Worm (Caenorhabditis elegans) whole organism, late embryonic: ENCODE measurements around the gene snrp-40.1.

Experiments used
- C38D4.7 ChIP-seq: fragments of 200-800 bp; sonication (Bioruptor generic); optimal IDR thresholded peaks from 2 replicates; lab custom pipeline; 2018; ENCODE audit warnings: mild to moderate bottlenecking, missing genetic modification characterization, moderate library complexity, missing compliant biosample characterization
- F13H6.1 ChIP-seq: sonication (generic microtip); optimal IDR thresholded peaks from 2 replicates; lab custom pipeline; 2016; ENCODE audit warnings: missing genetic modification characterization, missing compliant biosample characterization
- K02D7.2 ChIP-seq: sonication (generic microtip); optimal IDR thresholded peaks from 2 replicates; lab custom pipeline; 2017; ENCODE audit warnings: mild to moderate bottlenecking, missing genetic modification characterization, missing compliant biosample characterization
- K09A11.1 ChIP-seq: sonication (generic microtip); optimal IDR thresholded peaks from 2 replicates; lab custom pipeline; 2017; ENCODE audit warnings: antibody characterized with exemption, mild to moderate bottlenecking, missing genetic modification characterization, missing compliant biosample characterization; ENCODE audit not compliant: insufficient read depth
- Y22D7AL.16 ChIP-seq: sonication (generic microtip); optimal IDR thresholded peaks from 2 replicates; lab custom pipeline; 2016; ENCODE audit warnings: missing genetic modification characterization, missing compliant biosample characterization
- ahr-1 ChIP-seq: sonication (generic microtip); optimal IDR thresholded peaks from 2 replicates; lab custom pipeline; 2016; ENCODE audit warnings: missing genetic modification characterization, missing compliant biosample characterization
- ceh-14 ChIP-seq: sonication (generic microtip); optimal IDR thresholded peaks from 2 replicates; lab custom pipeline; 2016; ENCODE audit warnings: missing genotype, missing genetic modification characterization, missing compliant biosample characterization
- ceh-18 ChIP-seq: sonication (generic microtip); optimal IDR thresholded peaks from 2 replicates; lab custom pipeline; 2016; ENCODE audit warnings: missing genetic modification characterization, missing compliant biosample characterization
- ceh-2 ChIP-seq: sonication (generic microtip); optimal IDR thresholded peaks from 2 replicates; lab custom pipeline; 2016; ENCODE audit warnings: missing genotype, missing genetic modification characterization, missing compliant biosample characterization
- ceh-22 ChIP-seq: sonication (generic microtip); optimal IDR thresholded peaks from 2 replicates; lab custom pipeline; 2017; ENCODE audit warnings: missing biosample characterization, missing genetic modification characterization
- ceh-24 ChIP-seq: sonication (generic microtip); optimal IDR thresholded peaks from 2 replicates; lab custom pipeline; 2016; ENCODE audit warnings: mild to moderate bottlenecking, missing genetic modification characterization, missing compliant biosample characterization
- ceh-45 ChIP-seq: fragments of 200-800 bp; sonication (Bioruptor generic); IDR thresholded peaks from 2 replicates; pipeline ENCODE4 v1.3.6; 2022; ENCODE audit warnings: missing genetic modification reagents, missing genetic modification characterization, missing compliant biosample characterization
- ceh-48 ChIP-seq: sonication (generic microtip); optimal IDR thresholded peaks from 2 replicates; lab custom pipeline; 2016; ENCODE audit warnings: missing genetic modification characterization, inconsistent platforms, missing compliant biosample characterization
- ceh-6 ChIP-seq: fragments of 200-800 bp; sonication (Bioruptor generic); optimal IDR thresholded peaks from 2 replicates; lab custom pipeline; 2018; ENCODE audit warnings: mild to moderate bottlenecking, missing genetic modification characterization, missing compliant biosample characterization
- ceh-9 ChIP-seq: sonication (generic microtip); optimal IDR thresholded peaks from 2 replicates; lab custom pipeline; 2016; ENCODE audit warnings: mild to moderate bottlenecking, missing genetic modification characterization, inconsistent platforms, missing compliant biosample characterization
- elt-4 ChIP-seq: sonication (generic microtip); optimal IDR thresholded peaks from 2 replicates; lab custom pipeline; 2016; ENCODE audit warnings: missing genetic modification characterization, missing compliant biosample characterization
- fax-1 ChIP-seq: sonication (generic microtip); optimal IDR thresholded peaks from 2 replicates; lab custom pipeline; 2016; ENCODE audit warnings: missing genotype, missing genetic modification characterization, missing compliant biosample characterization
- hlh-13 ChIP-seq: fragments of 200-800 bp; sonication (Bioruptor generic); optimal IDR thresholded peaks from 2 replicates; lab custom pipeline; 2018; ENCODE audit warnings: mild to moderate bottlenecking, missing genetic modification characterization, missing compliant biosample characterization
- hlh-30 ChIP-seq: sonication (generic microtip); optimal IDR thresholded peaks from 2 replicates; lab custom pipeline; 2017; ENCODE audit warnings: antibody characterized with exemption, missing genetic modification characterization, missing compliant biosample characterization; ENCODE audit not compliant: insufficient read depth
- hlh-8 ChIP-seq: sonication (generic microtip); optimal IDR thresholded peaks from 2 replicates; lab custom pipeline; 2016; ENCODE audit warnings: missing genotype, missing genetic modification characterization, missing compliant biosample characterization
- mec-3 ChIP-seq: sonication (generic microtip); optimal IDR thresholded peaks from 2 replicates; lab custom pipeline; 2016; ENCODE audit warnings: borderline replicate concordance, missing genetic modification characterization, missing compliant biosample characterization
- nfya-1 ChIP-seq: sonication (generic microtip); optimal IDR thresholded peaks from 2 replicates; lab custom pipeline; 2017; ENCODE audit warnings: missing genetic modification characterization, mild to moderate bottlenecking, missing compliant biosample characterization, antibody characterized with exemption, moderate library complexity
- nhr-11 ChIP-seq: fragments of 150-350 bp; optimal IDR thresholded peaks from 2 replicates; lab custom pipeline; 2014; ENCODE audit warnings: missing biosample characterization, missing genetic modification characterization
- nhr-232 ChIP-seq: sonication (generic microtip); optimal IDR thresholded peaks from 2 replicates; lab custom pipeline; 2016; ENCODE audit warnings: missing genetic modification characterization, missing compliant biosample characterization
- pag-3 ChIP-seq: sonication (generic microtip); optimal IDR thresholded peaks from 2 replicates; lab custom pipeline; 2016; ENCODE audit warnings: missing compliant biosample characterization, missing genetic modification characterization, borderline replicate concordance
- pax-1 ChIP-seq: fragments of 150-350 bp; optimal IDR thresholded peaks from 2 replicates; lab custom pipeline; 2014; ENCODE audit warnings: missing biosample characterization, missing genetic modification characterization
- pha-2 ChIP-seq: sonication (generic microtip); optimal IDR thresholded peaks from 2 replicates; lab custom pipeline; 2017; ENCODE audit warnings: mild to moderate bottlenecking, missing genetic modification characterization, missing compliant biosample characterization
- pha-4 ChIP-seq: fragments of 150-350 bp; optimal IDR thresholded peaks from 2 replicates; lab custom pipeline; 2018; ENCODE audit warnings: missing biosample characterization, missing genetic modification reagents, missing genetic modification characterization
- pqm-1 ChIP-seq: sonication (generic microtip); optimal IDR thresholded peaks from 2 replicates; lab custom pipeline; 2016; ENCODE audit warnings: missing genetic modification characterization, missing compliant biosample characterization
- pros-1 ChIP-seq: fragments of 150-350 bp; optimal IDR thresholded peaks from 2 replicates; lab custom pipeline; 2014; ENCODE audit warnings: missing biosample characterization, missing genetic modification reagents, missing genetic modification characterization
- rnt-1 ChIP-seq: sonication (generic microtip); optimal IDR thresholded peaks from 2 replicates; lab custom pipeline; 2016; ENCODE audit warnings: missing genetic modification characterization, missing compliant biosample characterization
- sdc-2 ChIP-seq: sonication (generic microtip); optimal IDR thresholded peaks from 2 replicates; lab custom pipeline; 2016; ENCODE audit warnings: missing genotype, missing genetic modification characterization, missing compliant biosample characterization
- sox-2 ChIP-seq: fragments of 200-800 bp; sonication (Bioruptor generic); IDR thresholded peaks from 2 replicates; pipeline ENCODE4 v1.3.6; 2022; ENCODE audit warnings: missing genetic modification reagents, missing genetic modification characterization, missing compliant biosample characterization
- syd-9 ChIP-seq: sonication (generic microtip); optimal IDR thresholded peaks from 2 replicates; lab custom pipeline; 2016; ENCODE audit warnings: mild to moderate bottlenecking, missing genetic modification characterization, moderate library complexity, missing compliant biosample characterization
- tbx-7 ChIP-seq: sonication (generic microtip); optimal IDR thresholded peaks from 2 replicates; lab custom pipeline; 2016; ENCODE audit warnings: missing genotype, missing genetic modification characterization, missing compliant biosample characterization
- ttx-3 ChIP-seq: sonication (generic microtip); optimal IDR thresholded peaks from 2 replicates; lab custom pipeline; 2016; ENCODE audit warnings: missing genetic modification reagents, missing genetic modification characterization, missing compliant biosample characterization
- unc-3 ChIP-seq, 2 experiments: fragments of 200-800 bp in 1 of 2; sonication (Bioruptor generic) in 1 of 2; sonication (generic microtip) in 1 of 2; conservative IDR thresholded peaks in 1 of 2; optimal IDR thresholded peaks in 1 of 2; 2 replicates each; pipeline versions ENCODE4 v1.3.6 to Lab custom; 2016 to 2022; ENCODE audit warnings: missing compliant biosample characterization in 2 of 2, missing genetic modification characterization in 2 of 2, missing genetic modification reagents in 1 of 2
- unc-55 ChIP-seq: sonication (generic microtip); optimal IDR thresholded peaks from 2 replicates; lab custom pipeline; 2017; ENCODE audit warnings: missing biosample characterization, missing genetic modification reagents, missing genetic modification characterization
- unc-86 ChIP-seq: sonication (generic microtip); optimal IDR thresholded peaks from 2 replicates; lab custom pipeline; 2016; ENCODE audit warnings: missing genetic modification characterization, missing compliant biosample characterization
- ztf-16 ChIP-seq: sonication (generic microtip); optimal IDR thresholded peaks from 2 replicates; lab custom pipeline; 2017; ENCODE audit warnings: missing genetic modification characterization, missing compliant biosample characterization

Gene snrp-40.1

ce11 chrX:11270882-11271281 is 28.7 kb downstream of the snrp-40.1 start, which contains the start of gene ifa-1:
Gene ifa-1, plus strand, starts transcription at chrX:11271182.
- TF ChIP-seq ceh-9, result no peak
- no peak for TF ChIP-seq ceh-24
- TF ChIP-seq unc-55 (GFP tag; lab: Kevin White, UChicago), result no peak
- TF ChIP-seq tbx-7 (tag; lab: Kevin White, UChicago), result no peak
- TF ChIP-seq nhr-11 (tag; lab: Kevin White, UChicago), result no peak
- TF ChIP-seq nhr-232 (tag; lab: Kevin White, UChicago), result no peak
- no peak for TF ChIP-seq elt-4 (tag; lab: Kevin White, UChicago)
- no peak for TF ChIP-seq rnt-1 (tag; lab: Kevin White, UChicago)
- no peak for TF ChIP-seq pha-2 (tag; lab: Kevin White, UChicago)
- TF ChIP-seq ztf-16 (tag; lab: Kevin White, UChicago), result no peak
- no peak for TF ChIP-seq Y22D7AL.16 (tag; lab: Kevin White, UChicago)
- no peak for TF ChIP-seq pqm-1 (tag; lab: Kevin White, UChicago)
- no peak for TF ChIP-seq ceh-14 (tag; lab: Kevin White, UChicago)
- no peak for TF ChIP-seq pros-1 (tag; lab: Kevin White, UChicago)
- no peak for TF ChIP-seq ttx-3
- TF ChIP-seq hlh-13, result no peak
- no peak for TF ChIP-seq F13H6.1 (tag; lab: Kevin White, UChicago)
- no peak for TF ChIP-seq sox-2 (GFP tag; lab: Robert Waterston, UW)

- TF ChIP-seq C38D4.7 (no peak), unc-86 (tag; lab: Kevin White, UChicago) (no peak), pag-3 (tag; lab: Kevin White, UChicago) (no peak), K02D7.2 (tag; lab: Kevin White, UChicago) (no peak), unc-3 (GFP tag; conservative IDR thresholded peaks at IDR 0.05; lab: Robert Waterston, UW) (no peak), unc-3 (tag; optimal IDR thresholded peaks at IDR 0.05; lab: Kevin White, UChicago) (no peak)
These were observed 30.6 kb downstream of the snrp-40.1 start, which contains the start of gene C03A3.3 for ce11 chrX:11268970-11269369. Gene C03A3.3, minus strand, starts transcription at chrX:11269070.

ce11 chrX:11266711-11267110 is 32.9 kb downstream of the snrp-40.1 start, which contains the start of gene C03A3.9:
Gene C03A3.9, plus strand, starts transcription at chrX:11267011.
- TF ChIP-seq mec-3 (tag; lab: Kevin White, UChicago) (no peak), ceh-9 (no peak), unc-55 (GFP tag; lab: Kevin White, UChicago) (no peak), pha-4 (tag; lab: Kevin White, UChicago) (no peak), pag-3 (tag; lab: Kevin White, UChicago) (no peak), tbx-7 (tag; lab: Kevin White, UChicago) (no peak), ceh-6 (GFP tag; lab: Kevin White, UChicago) (no peak), ceh-22 (tag; lab: Kevin White, UChicago) (no peak), ceh-48 (no peak), sdc-2 (tag; lab: Kevin White, UChicago) (no peak), nhr-11 (tag; lab: Kevin White, UChicago) (no peak), fax-1 (no peak)

ce11 chrX:11264715-11265114 is 34.9 kb downstream of the snrp-40.1 start:
- TF ChIP-seq sdc-2 (tag; lab: Kevin White, UChicago), result no peak
- no peak for TF ChIP-seq ceh-14 (tag; lab: Kevin White, UChicago)
- TF ChIP-seq pax-1, result no peak
- no peak for TF ChIP-seq ceh-48
- no peak for TF ChIP-seq ahr-1
- TF ChIP-seq, all 69 proteins: peak for 0

- no peak for TF ChIP-seq ceh-2
- no peak for TF ChIP-seq elt-4 (tag; lab: Kevin White, UChicago)
- TF ChIP-seq ceh-22 (tag; lab: Kevin White, UChicago), result no peak
- TF ChIP-seq nhr-11 (tag; lab: Kevin White, UChicago), result no peak
- TF ChIP-seq K09A11.1 (tag; lab: Kevin White, UChicago), result no peak
- no peak for TF ChIP-seq ceh-24
- peak; percentile 43 for TF ChIP-seq pros-1 (tag; lab: Kevin White, UChicago)
- no peak for TF ChIP-seq hlh-30 (tag; lab: Kevin White, UChicago)
- TF ChIP-seq rnt-1 (tag; lab: Kevin White, UChicago), result peak; percentile 20
- no peak for TF ChIP-seq ceh-45
- no peak for TF ChIP-seq F13H6.1 (tag; lab: Kevin White, UChicago)
- no peak for TF ChIP-seq unc-3 (GFP tag; conservative IDR thresholded peaks at IDR 0.05; lab: Robert Waterston, UW)
- TF ChIP-seq unc-3 (tag; optimal IDR thresholded peaks at IDR 0.05; lab: Kevin White, UChicago), result no peak
- TF ChIP-seq syd-9 (tag; lab: Kevin White, UChicago), result no peak
- TF ChIP-seq K02D7.2 (tag; lab: Kevin White, UChicago), result no peak
- peak; percentile 77 for TF ChIP-seq nfya-1 (tag; lab: Kevin White, UChicago)
- TF ChIP-seq ceh-18 (tag; lab: Kevin White, UChicago), result peak; percentile 81
- TF ChIP-seq hlh-8 (tag; lab: Kevin White, UChicago), result no peak
- no peak for TF ChIP-seq unc-86 (tag; lab: Kevin White, UChicago)
- TF ChIP-seq sdc-2 (tag; lab: Kevin White, UChicago), result no peak
- TF ChIP-seq hlh-13, result no peak
- TF ChIP-seq pax-1, result no peak
These were observed 37.1 kb downstream of the snrp-40.1 start, which contains the start of gene C03A3.2 for ce11 chrX:11262319-11263074. Gene C03A3.2, plus strand, starts transcription at chrX:11262848.
